Worm (Caenorhabditis elegans) whole organism, L2 larva: ENCODE measurements around the gene asp-9.

Source experiments
- nhr-23 ChIP-seq: fragments of 150-350 bp; optimal IDR thresholded peaks from 2 replicates; lab custom pipeline; 2014; ENCODE audit warnings: missing biosample characterization, missing genetic modification reagents, missing genetic modification characterization
- nhr-237 ChIP-seq: fragments of 150-350 bp; optimal IDR thresholded peaks from 2 replicates; lab custom pipeline; 2014; ENCODE audit warnings: missing biosample characterization, missing genetic modification characterization
- nhr-77 ChIP-seq: fragments of 150-350 bp; optimal IDR thresholded peaks from 2 replicates; lab custom pipeline; 2014; ENCODE audit warnings: missing biosample characterization, missing genetic modification characterization
- unc-55 ChIP-seq: fragments of 150-350 bp; sonication (generic microtip); optimal IDR thresholded peaks from 3 replicates; lab custom pipeline; 2014; ENCODE audit warnings: missing biosample characterization, missing genetic modification reagents, missing genetic modification characterization
- ztf-11 ChIP-seq: sonication (generic microtip); optimal IDR thresholded peaks from 2 replicates; lab custom pipeline; 2017; ENCODE audit warnings: missing biosample characterization, missing genetic modification characterization

ce11 chrIV:6183757-6184156 lies 1.9 kb upstream of the asp-9 start, which contains the start of gene unc-77:
- TF ChIP-seq nhr-23 (tag; lab: Kevin White, UChicago) (no peak), unc-55 (GFP tag; lab: Kevin White, UChicago) (no peak), ztf-11 (no peak), nhr-237 (tag; lab: Kevin White, UChicago) (no peak), nhr-77 (tag; lab: Kevin White, UChicago) (no peak)
